Fruit fly (Drosophila melanogaster) whole organism, embryonic: ENCODE data around the gene Adh.

Experiments
- Abd-B ChIP-seq: fragments of 200-800 bp; sonication (Bioruptor generic); optimal IDR thresholded peaks from 2 replicates; lab custom pipeline; 2018; ENCODE audit warnings: missing biosample characterization, mild to moderate bottlenecking, missing genetic modification characterization, moderate library complexity
- Aef1 ChIP-seq: fragments of 200-800 bp; sonication (Bioruptor generic); IDR thresholded peaks from 3 replicates; pipeline ENCODE4 v1.3.6; 2022; ENCODE audit warnings: missing biosample characterization, missing genetic modification characterization
- CG10979 ChIP-seq: fragments of 200-800 bp; sonication (Bioruptor generic); optimal IDR thresholded peaks from 2 replicates; lab custom pipeline; 2018; ENCODE audit warnings: missing biosample characterization, mild to moderate bottlenecking, missing genetic modification characterization, moderate library complexity
- CG11456 ChIP-seq: fragments of 200-800 bp; sonication (Bioruptor generic); IDR thresholded peaks from 3 replicates; pipeline ENCODE4 v1.3.6; 2022; ENCODE audit warnings: missing biosample characterization, missing genetic modification characterization
- CG11696 ChIP-seq: fragments of 200-800 bp; sonication (Bioruptor generic); IDR thresholded peaks from 2 replicates; pipeline ENCODE4 v1.3.6; 2022; ENCODE audit warnings: missing biosample characterization, missing genetic modification characterization
- CG12219 ChIP-seq: fragments of 200-800 bp; sonication (Bioruptor generic); optimal IDR thresholded peaks from 3 replicates; lab custom pipeline; 2018; ENCODE audit warnings: missing biosample characterization, mild to moderate bottlenecking, missing genetic modification characterization
- CG12236 ChIP-seq: fragments of 200-800 bp; sonication (Bioruptor generic); optimal IDR thresholded peaks from 2 replicates; lab custom pipeline; 2016; ENCODE audit warnings: missing biosample characterization, missing genetic modification characterization
- CG12391 ChIP-seq: fragments of 200-800 bp; sonication (Bioruptor generic); optimal IDR thresholded peaks from 3 replicates; lab custom pipeline; 2018; ENCODE audit warnings: missing biosample characterization, mild to moderate bottlenecking, missing genetic modification characterization, moderate library complexity
- CG12942 ChIP-seq: fragments of 200-800 bp; sonication (Bioruptor generic); optimal IDR thresholded peaks from 3 replicates; lab custom pipeline; 2016; ENCODE audit warnings: missing biosample characterization, missing genetic modification characterization
- CG13296 ChIP-seq: fragments of 200-800 bp; sonication (Bioruptor generic); optimal IDR thresholded peaks from 3 replicates; lab custom pipeline; 2018; ENCODE audit warnings: missing biosample characterization, mild to moderate bottlenecking, missing genetic modification characterization
- CG14667 ChIP-seq: fragments of 200-800 bp; sonication (Bioruptor generic); IDR thresholded peaks from 2 replicates; pipeline ENCODE4 v1.3.6; 2022; ENCODE audit warnings: missing biosample characterization, missing genetic modification characterization
- CG1602 ChIP-seq: fragments of 200-800 bp; sonication (Bioruptor generic); optimal IDR thresholded peaks from 3 replicates; lab custom pipeline; 2016; ENCODE audit warnings: missing biosample characterization, missing genetic modification characterization
- CG17802 ChIP-seq: fragments of 200-800 bp; sonication (Bioruptor generic); optimal IDR thresholded peaks from 2 replicates; lab custom pipeline; 2018; ENCODE audit warnings: missing biosample characterization, mild to moderate bottlenecking, missing genetic modification characterization, moderate library complexity
- CG31388 ChIP-seq: fragments of 200-800 bp; sonication (Bioruptor generic); optimal IDR thresholded peaks from 2 replicates; lab custom pipeline; 2016; ENCODE audit warnings: missing biosample characterization, missing genetic modification characterization
- CG33557 ChIP-seq: fragments of 200-800 bp; sonication (Bioruptor generic); optimal IDR thresholded peaks from 2 replicates; lab custom pipeline; 2019; ENCODE audit warnings: missing biosample characterization, mild to moderate bottlenecking, missing genetic modification characterization, moderate library complexity
- CG5953 ChIP-seq: fragments of 200-800 bp; sonication (Bioruptor generic); IDR thresholded peaks from 2 replicates; pipeline ENCODE4 v1.3.6; 2022; ENCODE audit warnings: missing biosample characterization, missing genetic modification characterization
- CG7372 ChIP-seq: fragments of 200-800 bp; sonication (Bioruptor generic); IDR thresholded peaks from 2 replicates; pipeline ENCODE4 v1.3.6; 2022; ENCODE audit warnings: missing biosample characterization, missing genetic modification characterization
- D ChIP-seq, 2 experiments: fragments of 200-800 bp in 1 of 2; fragments of >200 bp in 1 of 2; sonication (Bioruptor generic) in 1 of 2; optimal IDR thresholded peaks; 2 replicates in 1 of 2; 3 replicates in 1 of 2; lab custom pipeline; 2017; ENCODE audit warnings: mild to moderate bottlenecking in 1 of 2, missing biosample characterization in 1 of 2, missing genetic modification characterization in 1 of 2, missing genetic modification reagents in 1 of 2
- D19B ChIP-seq: fragments of 200-800 bp; sonication (Bioruptor generic); optimal IDR thresholded peaks from 2 replicates; lab custom pipeline; 2017; ENCODE audit warnings: missing biosample characterization, mild to moderate bottlenecking, missing genetic modification characterization
- Dip2 ChIP-seq: fragments of 200-800 bp; sonication (Bioruptor generic); IDR thresholded peaks from 2 replicates; pipeline ENCODE4 v1.3.6; 2022; ENCODE audit warnings: missing biosample characterization, missing genetic modification characterization
- Gug ChIP-seq: fragments of 200-800 bp; sonication (Bioruptor generic); IDR thresholded peaks from 4 replicates; pipeline ENCODE4 v1.3.6; 2022; ENCODE audit warnings: missing biosample characterization, missing genetic modification characterization
- HLH54F ChIP-seq: fragments of 200-800 bp; sonication (Bioruptor generic); optimal IDR thresholded peaks from 3 replicates; lab custom pipeline; 2016; ENCODE audit warnings: missing biosample characterization, missing genetic modification characterization
- HmgZ ChIP-seq: fragments of 200-800 bp; sonication (Bioruptor generic); optimal IDR thresholded peaks from 2 replicates; lab custom pipeline; 2018; ENCODE audit warnings: missing biosample characterization, mild to moderate bottlenecking, missing genetic modification characterization
- Lhr ChIP-seq: fragments of 200-800 bp; sonication (Bioruptor generic); optimal IDR thresholded peaks from 3 replicates; lab custom pipeline; 2017; ENCODE audit warnings: mild to moderate bottlenecking, missing biosample characterization, missing genetic modification reagents, missing genetic modification characterization
- MBD-R2 ChIP-seq: fragments of 200-800 bp; sonication (Bioruptor generic); IDR thresholded peaks from 2 replicates; pipeline ENCODE4 v1.3.6; 2022; ENCODE audit warnings: missing biosample characterization, missing genetic modification characterization
- Myb ChIP-seq: fragments of 200-800 bp; sonication (Bioruptor generic); optimal IDR thresholded peaks from 2 replicates; lab custom pipeline; 2016; ENCODE audit warnings: missing biosample characterization, missing genetic modification characterization
- PHDP ChIP-seq: fragments of 200-800 bp; sonication (Bioruptor generic); optimal IDR thresholded peaks from 3 replicates; lab custom pipeline; 2018; ENCODE audit warnings: missing biosample characterization, mild to moderate bottlenecking, missing genetic modification characterization, moderate library complexity
- Ssrp ChIP-seq: fragments of 200-800 bp; sonication (Bioruptor generic); optimal IDR thresholded peaks from 2 replicates; lab custom pipeline; 2018; ENCODE audit warnings: missing biosample characterization, mild to moderate bottlenecking, missing genetic modification characterization, moderate library complexity
- abd-A ChIP-seq: fragments of 200-800 bp; sonication (Bioruptor generic); optimal IDR thresholded peaks from 3 replicates; lab custom pipeline; 2019; ENCODE audit warnings: missing biosample characterization, mild to moderate bottlenecking, missing genetic modification characterization, moderate library complexity
- al ChIP-seq: fragments of 200-800 bp; sonication (Bioruptor generic); IDR thresholded peaks from 2 replicates; pipeline ENCODE4 v1.3.6; 2022; ENCODE audit warnings: missing biosample characterization, missing genetic modification characterization
- bbx ChIP-seq: fragments of 200-800 bp; sonication (Bioruptor generic); IDR thresholded peaks from 2 replicates; pipeline ENCODE4 v1.3.6; 2022; ENCODE audit warnings: missing biosample characterization, missing genetic modification characterization; ENCODE audit not compliant: partially characterized antibody
- cas ChIP-seq: fragments of 200-800 bp; sonication (Bioruptor generic); IDR thresholded peaks from 2 replicates; pipeline ENCODE4 v1.3.6; 2022; ENCODE audit warnings: missing biosample characterization, missing genetic modification characterization
- caup ChIP-seq: fragments of 200-800 bp; sonication (Bioruptor generic); optimal IDR thresholded peaks from 3 replicates; lab custom pipeline; 2017; ENCODE audit warnings: missing biosample characterization, mild to moderate bottlenecking, missing genetic modification characterization, moderate library complexity; ENCODE audit not compliant: severe bottlenecking
- chinmo ChIP-seq: fragments of 200-800 bp; sonication (Bioruptor generic); IDR thresholded peaks from 4 replicates; pipeline ENCODE4 v1.3.6; 2022; ENCODE audit warnings: missing biosample characterization, missing genetic modification characterization; ENCODE audit not compliant: partially characterized antibody
- corto ChIP-seq: fragments of 200-800 bp; sonication (Bioruptor generic); optimal IDR thresholded peaks from 2 replicates; lab custom pipeline; 2016; ENCODE audit warnings: missing biosample characterization, mild to moderate bottlenecking, missing genetic modification characterization, moderate library complexity
- da ChIP-seq: fragments of 200-800 bp; sonication (Bioruptor generic); optimal IDR thresholded peaks from 2 replicates; lab custom pipeline; 2016; ENCODE audit warnings: missing biosample characterization, missing genetic modification characterization
- disco-r ChIP-seq: fragments of 200-800 bp; sonication (Bioruptor generic); optimal IDR thresholded peaks from 2 replicates; lab custom pipeline; 2016; ENCODE audit warnings: missing biosample characterization, missing genetic modification characterization
- fd3F ChIP-seq: fragments of 200-800 bp; sonication (Bioruptor generic); optimal IDR thresholded peaks from 2 replicates; lab custom pipeline; 2018; ENCODE audit warnings: missing biosample characterization, mild to moderate bottlenecking, missing genetic modification characterization, moderate library complexity
- hbn ChIP-seq: fragments of 200-800 bp; sonication (Bioruptor generic); IDR thresholded peaks from 2 replicates; pipeline ENCODE4 v1.3.6; 2022; ENCODE audit warnings: missing biosample characterization, missing genetic modification characterization; ENCODE audit not compliant: partially characterized antibody
- lbe ChIP-seq: fragments of 200-800 bp; sonication (Bioruptor generic); optimal IDR thresholded peaks from 2 replicates; lab custom pipeline; 2016; ENCODE audit warnings: missing biosample characterization, mild to moderate bottlenecking, missing genetic modification characterization
- luna ChIP-seq: fragments of 200-800 bp; sonication (Bioruptor generic); optimal IDR thresholded peaks from 2 replicates; lab custom pipeline; 2016; ENCODE audit warnings: missing biosample characterization, missing genetic modification characterization
- mam ChIP-seq: fragments of 200-800 bp; sonication (Bioruptor generic); optimal IDR thresholded peaks from 3 replicates; lab custom pipeline; 2016; ENCODE audit warnings: missing biosample characterization, missing genetic modification characterization
- pros ChIP-seq: fragments of 200-800 bp; sonication (Bioruptor generic); optimal IDR thresholded peaks from 3 replicates; lab custom pipeline; 2019; ENCODE audit warnings: missing biosample characterization, mild to moderate bottlenecking, missing genetic modification characterization, moderate library complexity
- schlank ChIP-seq: fragments of 200-800 bp; sonication (Bioruptor generic); optimal IDR thresholded peaks from 2 replicates; lab custom pipeline; 2018; ENCODE audit warnings: missing biosample characterization, mild to moderate bottlenecking, missing genetic modification characterization
- stwl ChIP-seq: fragments of 200-800 bp; sonication (Bioruptor generic); optimal IDR thresholded peaks from 3 replicates; lab custom pipeline; 2018; ENCODE audit warnings: missing biosample characterization, mild to moderate bottlenecking, missing genetic modification characterization, moderate library complexity
- tap ChIP-seq: fragments of 200-800 bp; optimal IDR thresholded peaks from 3 replicates; lab custom pipeline; 2019; ENCODE audit warnings: missing biosample characterization, mild to moderate bottlenecking, missing genetic modification characterization, moderate library complexity
- tup ChIP-seq: fragments of 200-800 bp; sonication (Bioruptor generic); optimal IDR thresholded peaks from 2 replicates; lab custom pipeline; 2016; ENCODE audit warnings: missing biosample characterization, mild to moderate bottlenecking, missing genetic modification characterization, moderate library complexity
- unpg ChIP-seq: fragments of 200-800 bp; sonication (Bioruptor generic); optimal IDR thresholded peaks from 3 replicates; lab custom pipeline; 2018; ENCODE audit warnings: missing biosample characterization, mild to moderate bottlenecking, missing genetic modification characterization, moderate library complexity

Adh gene

DNA sequence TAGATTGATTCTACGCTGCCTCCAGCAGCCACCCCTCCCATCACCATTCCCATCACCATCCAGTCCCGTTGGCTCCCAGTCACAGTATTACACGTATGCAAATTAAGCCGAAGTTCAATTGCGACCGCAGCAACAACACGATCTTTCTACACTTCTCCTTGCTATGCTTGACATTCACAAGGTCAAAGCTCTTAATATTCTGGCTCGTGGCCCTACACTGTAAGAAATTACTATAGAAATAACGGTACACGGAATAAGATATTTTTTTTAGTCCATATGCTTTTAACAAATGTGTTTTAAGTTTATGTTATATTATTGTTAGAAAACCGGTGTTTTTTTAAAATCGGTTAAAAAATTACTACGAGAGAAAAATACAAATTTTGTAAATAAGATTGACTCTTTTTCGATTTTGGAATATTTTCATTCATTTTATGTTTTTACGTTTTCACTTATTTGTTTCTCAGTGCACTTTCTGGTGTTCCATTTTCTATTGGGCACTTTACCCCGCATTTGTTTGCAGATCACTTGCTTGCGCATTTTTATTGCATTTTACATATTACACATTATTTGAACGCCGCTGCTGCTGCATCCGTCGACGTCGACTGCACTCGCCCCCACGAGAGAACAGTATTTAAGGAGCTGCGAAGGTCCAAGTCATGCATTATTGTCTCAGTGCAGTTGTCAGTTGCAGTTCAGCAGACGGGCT lies at the start of gene Adh, which contains the start of gene Adhr (continued):
- TF ChIP-seq Ssrp (tag; lab: Kevin White, UChicago) (peak; percentile 85), cas (GFP tag; lab: Robert Waterston, UW) (no peak), CG12942 (GFP tag; lab: Kevin White, UChicago) (peak; percentile 49), CG5953 (GFP tag; lab: Robert Waterston, UW) (no peak), stwl (tag; lab: Kevin White, UChicago) (no peak), bbx (GFP tag; lab: Robert Waterston, UW) (no peak), unpg (GFP tag; lab: Kevin White, UChicago) (peak; percentile 85), caup (peak; percentile 60), Aef1 (GFP tag; lab: Robert Waterston, UW) (peak; percentile 18; the same call in 1 of the 3 replicates), mam (GFP tag; lab: Kevin White, UChicago) (peak; percentile 64), CG11696 (GFP tag; lab: Robert Waterston, UW) (no peak), CG11456 (peak; percentile 71; the same call in 2 of the 3 replicates), hbn (GFP tag; lab: Robert Waterston, UW) (no peak), CG7372 (GFP tag; lab: Robert Waterston, UW) (peak; percentile 58), da (GFP tag; lab: Kevin White, UChicago) (no peak), CG33557 (GFP tag; lab: Kevin White, UChicago) (no peak), CG12391 (peak; percentile 86), D (optimal IDR thresholded peaks at IDR 0.05; lab: Kevin White, UChicago) (no peak), D (GFP tag; optimal IDR thresholded peaks at IDR 0.05; lab: Kevin White, UChicago) (peak; percentile 67), CG17802 (tag; lab: Kevin White, UChicago) (no peak), luna (GFP tag; lab: Kevin White, UChicago) (no peak), tup (GFP tag; lab: Kevin White, UChicago) (no peak), HLH54F (GFP tag; lab: Kevin White, UChicago) (peak; percentile 33), schlank (no peak), abd-A (tag; lab: Kevin White, UChicago) (no peak), CG12236 (GFP tag; lab: Kevin White, UChicago) (peak; percentile 53), CG14667 (GFP tag; lab: Robert Waterston, UW) (0 out of 2 replicates have a peak, but pooled peaks have one; percentile 18), fd3F (peak; percentile 69), al (peak; percentile 80), PHDP (tag; lab: Kevin White, UChicago) (peak; percentile 89), D19B (GFP tag; lab: Kevin White, UChicago) (peak; percentile 56), CG31388 (GFP tag; lab: Kevin White, UChicago) (no peak), Myb (GFP tag; lab: Kevin White, UChicago) (peak; percentile 54), CG1602 (GFP tag; lab: Kevin White, UChicago) (peak; percentile 37), CG13296 (GFP tag; lab: Kevin White, UChicago) (peak; percentile 74), Abd-B (GFP tag; lab: Kevin White, UChicago) (peak; percentile 51), lbe (no peak), Dip2 (GFP tag; lab: Robert Waterston, UW) (no peak), disco-r (GFP tag; lab: Kevin White, UChicago) (peak; percentile 31), corto (GFP tag; lab: Kevin White, UChicago) (no peak), MBD-R2 (GFP tag; lab: Robert Waterston, UW) (peak; percentile 40; the same call in 1 of the 2 replicates), CG10979 (tag; lab: Kevin White, UChicago) (peak; percentile 77), pros (GFP tag; lab: Kevin White, UChicago) (no peak), HmgZ (tag; lab: Kevin White, UChicago) (peak; percentile 58), Gug (GFP tag; lab: Robert Waterston, UW) (no peak), chinmo (no peak), Lhr (GFP tag; lab: Kevin White, UChicago) (no peak), tap (peak; percentile 38), CG12219 (GFP tag; lab: Kevin White, UChicago) (peak; percentile 46)
